Fruit fly (Drosophila melanogaster) whole organism, wandering third instar larva: Measurements from ENCODE around the gene Ras64B.

Experiments
- HLH106 ChIP-seq: fragments of 200-800 bp; optimal IDR thresholded peaks from 3 replicates; lab custom pipeline; 2019; ENCODE audit warnings: missing biosample characterization, mild to moderate bottlenecking, missing genetic modification characterization, moderate library complexity
- Jra ChIP-seq: sonication (Bioruptor generic); optimal IDR thresholded peaks from 2 replicates; lab custom pipeline; 2016; ENCODE audit warnings: missing biosample characterization, missing genetic modification characterization
- OdsH ChIP-seq: fragments of 200-800 bp; sonication (Bioruptor generic); optimal IDR thresholded peaks from 2 replicates; lab custom pipeline; 2016; ENCODE audit warnings: missing biosample characterization, mild to moderate bottlenecking, missing genetic modification characterization
- Sp1 ChIP-seq: fragments of 200-800 bp; sonication (Bioruptor generic); optimal IDR thresholded peaks from 3 replicates; lab custom pipeline; 2019; ENCODE audit warnings: missing biosample characterization, mild to moderate bottlenecking, missing genetic modification characterization, moderate library complexity
- dmrt93B ChIP-seq: fragments of 200-800 bp; sonication (Bioruptor generic); optimal IDR thresholded peaks from 2 replicates; lab custom pipeline; 2018; ENCODE audit warnings: missing biosample characterization, mild to moderate bottlenecking, missing genetic modification characterization
- foxo ChIP-seq, 2 experiments: fragments of 200-800 bp; sonication (Bioruptor generic); optimal IDR thresholded peaks; 2 replicates in 1 of 2; 3 replicates in 1 of 2; lab custom pipeline; 2016 to 2017; ENCODE audit warnings: missing biosample characterization in 2 of 2, missing genetic modification characterization in 2 of 2
- h ChIP-seq: fragments of 200-800 bp; sonication (Bioruptor generic); optimal IDR thresholded peaks from 3 replicates; lab custom pipeline; 2016; ENCODE audit warnings: missing biosample characterization, mild to moderate bottlenecking, missing genetic modification characterization

dm6 chr3L:4138804-4139521, at the start of gene Ras64B, which contains the start of gene Rop:
- TF ChIP-seq h (GFP tag; lab: Kevin White, UChicago) (peak; percentile 33), Sp1 (GFP tag; lab: Kevin White, UChicago) (peak; percentile 46), dmrt93B (GFP tag; lab: Kevin White, UChicago) (no peak), HLH106 (peak; percentile 9), OdsH (GFP tag; lab: Kevin White, UChicago) (peak; percentile 28), foxo (GFP tag; optimal IDR thresholded peaks at IDR 0.05; lab: Kevin White, UChicago) (no peak), Jra (GFP tag; lab: Kevin White, UChicago) (peak; percentile 20)
